Worm (Caenorhabditis elegans) whole organism, L4 larva: ENCODE data around the gene hst-3.2.
A peak's percentile ranks its signal among the peaks of the same experiment; 100 is the strongest.

Experiments
- F26F4.8 ChIP-seq: fragments of 200-800 bp; sonication (Bioruptor generic); conservative IDR thresholded peaks from 2 replicates; pipeline ENCODE4 v1.3.6; 2022; ENCODE audit warnings: missing genetic modification characterization, missing compliant biosample characterization
- T20F7.1 ChIP-seq: fragments of 200-800 bp; sonication (Bioruptor generic); optimal IDR thresholded peaks from 2 replicates; lab custom pipeline; 2018; ENCODE audit warnings: mild to moderate bottlenecking, missing genetic modification characterization, missing compliant biosample characterization
- Y105C5A.15 ChIP-seq: fragments of 200-800 bp; sonication (Bioruptor generic); IDR thresholded peaks from 2 replicates; pipeline ENCODE4 v1.3.6; 2022; ENCODE audit warnings: missing genetic modification characterization, missing compliant biosample characterization
- Y48G9A.11 ChIP-seq: fragments of 200-800 bp; sonication (Bioruptor generic); IDR thresholded peaks from 2 replicates; pipeline ENCODE4 v1.3.6; 2022; ENCODE audit warnings: missing genetic modification reagents, missing genetic modification characterization, missing compliant biosample characterization
- aha-1 ChIP-seq: fragments of 150-350 bp; peaks from one replicate; lab custom pipeline; 2014; ENCODE audit warnings: missing biosample characterization, missing genetic modification characterization
- attf-4 ChIP-seq: sonication (generic microtip); optimal IDR thresholded peaks from 3 replicates; lab custom pipeline; 2017; ENCODE audit warnings: missing biosample characterization, missing genetic modification characterization
- ceh-82 ChIP-seq: sonication (generic microtip); optimal IDR thresholded peaks from 2 replicates; lab custom pipeline; 2017; ENCODE audit warnings: missing biosample characterization, missing genetic modification characterization
- ctbp-1 ChIP-seq: fragments of 200-800 bp; sonication (Bioruptor generic); IDR thresholded peaks from 2 replicates; pipeline ENCODE4 v1.3.6; 2022; ENCODE audit warnings: missing genetic modification reagents, missing genetic modification characterization, missing compliant biosample characterization
- daf-16 ChIP-seq, 3 experiments: sonication (generic microtip); optimal IDR thresholded peaks; 2 replicates each; lab custom pipeline; 2016 to 2017; ENCODE audit warnings: missing genetic modification characterization in 3 of 3, missing genetic modification reagents in 3 of 3, mild to moderate bottlenecking in 2 of 3, missing compliant biosample characterization in 2 of 3, missing biosample characterization in 1 of 3, moderate library complexity in 1 of 3
- daf-19 ChIP-seq: fragments of 200-800 bp; sonication (Bioruptor generic); conservative IDR thresholded peaks from 2 replicates; pipeline ENCODE4 v1.3.6; 2022; ENCODE audit warnings: missing genetic modification characterization, missing compliant biosample characterization
- dmd-9 ChIP-seq: fragments of 200-800 bp; sonication (Bioruptor generic); IDR thresholded peaks from 2 replicates; pipeline ENCODE4 v1.3.6; 2022; ENCODE audit warnings: missing genetic modification reagents, missing genetic modification characterization, missing compliant biosample characterization
- egl-43 ChIP-seq: fragments of 200-800 bp; sonication (Bioruptor generic); IDR thresholded peaks from 2 replicates; pipeline ENCODE4 v1.3.6; 2022; ENCODE audit warnings: missing genetic modification reagents, missing genetic modification characterization, missing compliant biosample characterization
- hif-1 ChIP-seq, 2 experiments: sonication (generic microtip); optimal IDR thresholded peaks; 2 replicates each; lab custom pipeline; 2016 to 2017; ENCODE audit warnings: missing compliant biosample characterization in 2 of 2, missing genetic modification characterization in 2 of 2, missing genetic modification reagents in 2 of 2, missing genotype in 2 of 2, mild to moderate bottlenecking in 1 of 2
- hlh-30 ChIP-seq: sonication (generic microtip); optimal IDR thresholded peaks from 2 replicates; lab custom pipeline; 2017; ENCODE audit warnings: antibody characterized with exemption, mild to moderate bottlenecking, missing genetic modification characterization, missing compliant biosample characterization; ENCODE audit not compliant: insufficient read depth
- hmg-1.1 ChIP-seq: fragments of 200-800 bp; sonication (Bioruptor generic); IDR thresholded peaks from 2 replicates; pipeline ENCODE4 v1.3.6; 2022; ENCODE audit warnings: missing genetic modification reagents, missing genetic modification characterization, missing compliant biosample characterization
- jun-1 ChIP-seq: fragments of 150-350 bp; optimal IDR thresholded peaks from 2 replicates; lab custom pipeline; 2014; ENCODE audit warnings: missing biosample characterization, missing genetic modification reagents, missing genetic modification characterization
- lim-7 ChIP-seq: fragments of 200-800 bp; sonication (Bioruptor generic); IDR thresholded peaks from 2 replicates; pipeline ENCODE4 v1.3.6; 2022; ENCODE audit warnings: missing genetic modification characterization, missing compliant biosample characterization
- lin-1 ChIP-seq: fragments of 200-800 bp; sonication (Bioruptor generic); IDR thresholded peaks from 2 replicates; pipeline ENCODE4 v1.3.6; 2022; ENCODE audit warnings: missing genetic modification reagents, missing genetic modification characterization, missing compliant biosample characterization
- lin-15B ChIP-seq: fragments of 150-350 bp; sonication (generic microtip); optimal IDR thresholded peaks from 3 replicates; lab custom pipeline; 2014; ENCODE audit warnings: missing biosample characterization, missing genetic modification characterization
- lsy-2 ChIP-seq, 2 experiments: fragments of 150-350 bp in 1 of 2; sonication (generic microtip) in 1 of 2; optimal IDR thresholded peaks; 2 replicates each; lab custom pipeline; 2014 to 2017; ENCODE audit warnings: missing biosample characterization in 2 of 2, missing genetic modification characterization in 2 of 2
- madf-5 ChIP-seq, 2 experiments: fragments of 200-800 bp; sonication (Bioruptor generic); IDR thresholded peaks; 2 replicates each; pipeline ENCODE4 v1.3.6; 2022; ENCODE audit warnings: missing compliant biosample characterization in 2 of 2, missing genetic modification characterization in 2 of 2
- mdl-1 ChIP-seq, 2 experiments: fragments of 150-350 bp in 1 of 2; sonication (generic microtip) in 1 of 2; optimal IDR thresholded peaks; 2 replicates each; lab custom pipeline; 2014 to 2017; ENCODE audit warnings: missing biosample characterization in 2 of 2, missing genetic modification characterization in 2 of 2
- mes-2 ChIP-seq: sonication (generic microtip); optimal IDR thresholded peaks from 2 replicates; lab custom pipeline; 2016; ENCODE audit warnings: missing genotype, mild to moderate bottlenecking, missing genetic modification characterization, missing compliant biosample characterization; ENCODE audit not compliant: poor library complexity, severe bottlenecking
- mxl-2 ChIP-seq: fragments of 200-800 bp; sonication (Bioruptor generic); conservative IDR thresholded peaks from 2 replicates; pipeline ENCODE4 v1.3.6; 2022; ENCODE audit warnings: missing genetic modification reagents, missing genetic modification characterization, missing compliant biosample characterization
- nhr-10 ChIP-seq: fragments of 150-350 bp; optimal IDR thresholded peaks from 2 replicates; lab custom pipeline; 2014; ENCODE audit warnings: missing biosample characterization, missing genetic modification characterization
- nhr-11 ChIP-seq: fragments of 150-350 bp; optimal IDR thresholded peaks from 2 replicates; lab custom pipeline; 2014; ENCODE audit warnings: missing biosample characterization, missing genetic modification characterization
- nhr-28 ChIP-seq: fragments of 150-350 bp; optimal IDR thresholded peaks from 2 replicates; lab custom pipeline; 2014; ENCODE audit warnings: missing biosample characterization, missing genetic modification characterization
- nhr-42 ChIP-seq: fragments of 200-800 bp; sonication (Bioruptor generic); IDR thresholded peaks from 2 replicates; pipeline ENCODE4 v1.3.6; 2022; ENCODE audit warnings: missing genetic modification characterization, missing compliant biosample characterization
- nhr-77 ChIP-seq: fragments of 150-350 bp; optimal IDR thresholded peaks from 2 replicates; lab custom pipeline; 2014; ENCODE audit warnings: missing biosample characterization, missing genetic modification characterization
- php-3 ChIP-seq: fragments of 200-800 bp; sonication (Bioruptor generic); IDR thresholded peaks from 2 replicates; pipeline ENCODE4 v1.3.6; 2022; ENCODE audit warnings: missing genetic modification reagents, missing genetic modification characterization, missing compliant biosample characterization
- set-16 ChIP-seq: fragments of 200-800 bp; sonication (Bioruptor generic); IDR thresholded peaks from 2 replicates; pipeline ENCODE4 v1.3.6; 2022; ENCODE audit warnings: missing genetic modification reagents, missing genetic modification characterization, missing compliant biosample characterization
- skn-1 ChIP-seq: fragments of 150-350 bp; optimal IDR thresholded peaks from 2 replicates; lab custom pipeline; 2014; ENCODE audit warnings: missing biosample characterization, missing genetic modification characterization
- snpc-1.2 ChIP-seq: fragments of 200-800 bp; sonication (Bioruptor generic); IDR thresholded peaks from 2 replicates; pipeline ENCODE4 v1.3.6; 2022; ENCODE audit warnings: missing genetic modification reagents, missing genetic modification characterization, missing compliant biosample characterization
- snpc-4 ChIP-seq: fragments of 150-350 bp; optimal IDR thresholded peaks from 2 replicates; lab custom pipeline; 2014; ENCODE audit warnings: missing biosample characterization, missing genetic modification characterization
- spr-1 ChIP-seq: sonication (generic microtip); optimal IDR thresholded peaks from 2 replicates; lab custom pipeline; 2016; ENCODE audit warnings: mild to moderate bottlenecking, missing genetic modification characterization, missing compliant biosample characterization
- spr-3 ChIP-seq: fragments of 200-800 bp; sonication (Bioruptor generic); optimal IDR thresholded peaks from 2 replicates; lab custom pipeline; 2018; ENCODE audit warnings: mild to moderate bottlenecking, missing genetic modification characterization, missing compliant biosample characterization
- unc-130 ChIP-seq: sonication (generic microtip); optimal IDR thresholded peaks from 2 replicates; lab custom pipeline; 2016; ENCODE audit warnings: missing genetic modification reagents, missing genetic modification characterization, missing compliant biosample characterization
- unc-62 ChIP-seq, 3 experiments: fragments of 150-350 bp in 1 of 3; sonication (generic microtip); optimal IDR thresholded peaks in 2 of 3; peaks in 1 of 3; 1 replicate in 1 of 3; 2 replicates in 2 of 3; lab custom pipeline; 2014 to 2017; ENCODE audit warnings: missing biosample characterization in 3 of 3, missing genetic modification characterization in 3 of 3, missing genetic modification reagents in 3 of 3, missing genotype in 1 of 3
- zfp-3 ChIP-seq: fragments of 200-800 bp; sonication (Bioruptor generic); conservative IDR thresholded peaks from 2 replicates; pipeline ENCODE4 v1.3.6; 2022; ENCODE audit warnings: missing genetic modification reagents, missing genetic modification characterization, missing compliant biosample characterization
- zip-2 ChIP-seq: fragments of 150-350 bp; optimal IDR thresholded peaks from 2 replicates; lab custom pipeline; 2014; ENCODE audit warnings: missing biosample characterization, missing genetic modification characterization

hst-3.2 gene

ce11 chrX:2960703-2961102 lies 36.9 kb upstream of the hst-3.2 start:
- TF ChIP-seq hlh-30 (no peak), Y48G9A.11 (GFP tag; lab: Robert Waterston, UW) (no peak), unc-62 (GFP tag; optimal IDR thresholded peaks at IDR 0.05 in 1 of 2; lab: Kevin White, UChicago) (peak in 1 of 2 experiments; percentile 42), unc-62 (tag; optimal IDR thresholded peaks at IDR 0.05; lab: Kevin White, UChicago) (no peak), aha-1 (tag; lab: Kevin White, UChicago) (peak; percentile 91), dmd-9 (GFP tag; lab: Robert Waterston, UW) (0 out of 2 replicates have a peak, but pooled peaks have one; percentile 6), snpc-1.2 (GFP tag; lab: Robert Waterston, UW) (0 out of 2 replicates have a peak, but pooled peaks have one; percentile 22), ctbp-1 (GFP tag; lab: Robert Waterston, UW) (no peak), lin-15B (no peak), ceh-82 (tag; lab: Kevin White, UChicago) (no peak), nhr-77 (tag; lab: Kevin White, UChicago) (no peak), zip-2 (no peak), snpc-4 (tag; lab: Kevin White, UChicago) (peak; percentile 68), unc-130 (no peak), lsy-2 (tag; optimal IDR thresholded peaks at IDR 0.05; lab: Kevin White, UChicago) (no peak), nhr-11 (no peak), nhr-10 (tag; lab: Kevin White, UChicago) (no peak), mxl-2 (GFP tag; lab: Robert Waterston, UW) (no peak), lin-1 (GFP tag; lab: Robert Waterston, UW) (no peak), zfp-3 (GFP tag; lab: Robert Waterston, UW) (no peak), madf-5 (GFP tag; IDR thresholded peaks at IDR 0.05; lab: Robert Waterston, UW) (no peak), jun-1 (tag; lab: Kevin White, UChicago) (no peak), daf-19 (GFP tag; lab: Robert Waterston, UW) (no peak), daf-16 (GFP tag; optimal IDR thresholded peaks at IDR 0.05; lab: Kevin White, UChicago) (peak in 1 of 2 experiments; percentile 10), daf-16 (tag; optimal IDR thresholded peaks at IDR 0.05; lab: Kevin White, UChicago) (no peak), set-16 (peak; percentile 59; the same call in 1 of the 2 replicates), mes-2 (tag; lab: Kevin White, UChicago) (no peak), hmg-1.1 (GFP tag; lab: Robert Waterston, UW) (no peak), php-3 (no peak), lim-7 (GFP tag; lab: Robert Waterston, UW) (no peak), T20F7.1 (GFP tag; lab: Kevin White, UChicago) (no peak), skn-1 (tag; lab: Kevin White, UChicago) (no peak)

- TF ChIP-seq Y48G9A.11 (GFP tag; lab: Robert Waterston, UW) (no peak), unc-62 (GFP tag; optimal IDR thresholded peaks at IDR 0.05 in 1 of 2; lab: Kevin White, UChicago) (peak in 1 of 2 experiments; percentile 87), unc-62 (tag; optimal IDR thresholded peaks at IDR 0.05; lab: Kevin White, UChicago) (no peak)
- TF ChIP-seq, all 104 proteins: peak for 1
Measured at ce11 chrX:2957446-2957985, 33.7 kb upstream of the hst-3.2 start, which contains the start of gene gbb-1. TSS of gene gbb-1 (plus strand) at chrX:2957935.

ce11 chrX:2955628-2956027 lies 31.8 kb upstream of the hst-3.2 start:
- TF ChIP-seq spr-1 (tag; lab: Kevin White, UChicago) (no peak), spr-3 (no peak), nhr-77 (tag; lab: Kevin White, UChicago) (no peak), nhr-42 (GFP tag; lab: Robert Waterston, UW) (no peak), unc-62 (GFP tag; optimal IDR thresholded peaks at IDR 0.05 in 1 of 2; lab: Kevin White, UChicago) (peak in 1 of 2 experiments; percentile 96), unc-62 (tag; optimal IDR thresholded peaks at IDR 0.05; lab: Kevin White, UChicago) (no peak)
- TF ChIP-seq, all 104 proteins: peak for 1

- TF ChIP-seq aha-1 (tag; lab: Kevin White, UChicago) = peak; percentile 20
- TF ChIP-seq attf-4 (tag; lab: Kevin White, UChicago) = no peak
- no peak for TF ChIP-seq F26F4.8 (GFP tag; lab: Robert Waterston, UW)
- 0 out of 2 replicates have a peak, but pooled peaks have one; percentile 10 for TF ChIP-seq set-16
- no peak for TF ChIP-seq hif-1 (tag; optimal IDR thresholded peaks at IDR 0.05; lab: Kevin White, UChicago)
- TF ChIP-seq nhr-28 (tag; lab: Kevin White, UChicago) = no peak
- peak in 1 of 2 experiments; percentile 13 for TF ChIP-seq mdl-1 (tag; optimal IDR thresholded peaks at IDR 0.05; lab: Kevin White, UChicago)
- no peak for TF ChIP-seq Y105C5A.15
- 0 out of 2 replicates have a peak, but pooled peaks have one; percentile 50 for TF ChIP-seq egl-43
- peak; percentile 17; the same call in 1 of the 2 replicates for TF ChIP-seq hmg-1.1 (GFP tag; lab: Robert Waterston, UW)
Measured at ce11 chrX:2953522-2954032, 29.8 kb upstream of the hst-3.2 start.
